Fruit fly (Drosophila melanogaster) whole organism, embryonic: Measurements from ENCODE around the gene CG32032.

Source experiments
- ATbp ChIP-seq: fragments of 200-800 bp; sonication (Bioruptor generic); optimal IDR thresholded peaks from 2 replicates; lab custom pipeline; 2017; ENCODE audit warnings: missing biosample characterization, mild to moderate bottlenecking, missing genetic modification characterization, missing genetic modification reagents
- Atf6 ChIP-seq: fragments of 200-800 bp; sonication (Bioruptor generic); IDR thresholded peaks from 2 replicates; pipeline ENCODE4 v1.3.6; 2022; ENCODE audit warnings: missing biosample characterization, missing genetic modification characterization
- Bgb ChIP-seq: fragments of 200-800 bp; sonication (Bioruptor generic); IDR thresholded peaks from 2 replicates; pipeline ENCODE4 v1.3.6; 2022; ENCODE audit warnings: missing biosample characterization, missing genetic modification characterization; ENCODE audit not compliant: partially characterized antibody
- CG10147 ChIP-seq: fragments of 200-800 bp; sonication (Bioruptor generic); optimal IDR thresholded peaks from 2 replicates; lab custom pipeline; 2019; ENCODE audit warnings: missing biosample characterization, mild to moderate bottlenecking, missing genetic modification characterization, moderate library complexity
- CG10321 ChIP-seq: fragments of 200-800 bp; sonication (Bioruptor generic); IDR thresholded peaks from 2 replicates; pipeline ENCODE4 v1.3.6; 2022; ENCODE audit warnings: missing biosample characterization, missing genetic modification characterization
- CG10654 ChIP-seq: fragments of 200-800 bp; sonication (Bioruptor generic); optimal IDR thresholded peaks from 2 replicates; lab custom pipeline; 2016; ENCODE audit warnings: missing biosample characterization, missing genetic modification characterization
- CG11504 ChIP-seq: fragments of 200-800 bp; sonication (Bioruptor generic); optimal IDR thresholded peaks from 3 replicates; lab custom pipeline; 2019; ENCODE audit warnings: missing biosample characterization, mild to moderate bottlenecking, missing genetic modification characterization, moderate library complexity
- CG16813 ChIP-seq: fragments of 200-800 bp; sonication (Bioruptor generic); IDR thresholded peaks from 3 replicates; pipeline ENCODE4 v1.3.6; 2022; ENCODE audit warnings: missing biosample characterization, missing genetic modification characterization; ENCODE audit not compliant: partially characterized antibody
- CG18599 ChIP-seq: fragments of 200-800 bp; sonication (Bioruptor generic); optimal IDR thresholded peaks from 3 replicates; lab custom pipeline; 2017; ENCODE audit warnings: missing biosample characterization, missing genetic modification characterization, mild to moderate bottlenecking, moderate library complexity, missing genetic modification reagents
- CG2875 ChIP-seq: fragments of 200-800 bp; sonication (Bioruptor generic); optimal IDR thresholded peaks from 2 replicates; lab custom pipeline; 2017; ENCODE audit warnings: missing biosample characterization, mild to moderate bottlenecking, missing genetic modification characterization, missing genetic modification reagents
- CG4617 ChIP-seq: fragments of 200-800 bp; sonication (Bioruptor generic); optimal IDR thresholded peaks from 3 replicates; lab custom pipeline; 2016; ENCODE audit warnings: missing biosample characterization, missing genetic modification characterization, borderline replicate concordance
- CG6175 ChIP-seq: fragments of 200-800 bp; sonication (Bioruptor generic); IDR thresholded peaks from 3 replicates; pipeline ENCODE4 v1.3.6; 2022; ENCODE audit warnings: missing biosample characterization, missing genetic modification characterization
- CG9215 ChIP-seq: fragments of 200-800 bp; sonication (Bioruptor generic); IDR thresholded peaks from 2 replicates; pipeline ENCODE4 v1.3.6; 2022; ENCODE audit warnings: missing biosample characterization, missing genetic modification characterization
- CG9932 ChIP-seq: fragments of 200-800 bp; sonication (Bioruptor generic); IDR thresholded peaks from 2 replicates; pipeline ENCODE4 v1.3.6; 2022; ENCODE audit warnings: missing biosample characterization, missing genetic modification characterization
- D ChIP-seq, 2 experiments: fragments of 200-800 bp in 1 of 2; fragments of >200 bp in 1 of 2; sonication (Bioruptor generic) in 1 of 2; optimal IDR thresholded peaks; 2 replicates in 1 of 2; 3 replicates in 1 of 2; lab custom pipeline; 2017; ENCODE audit warnings: mild to moderate bottlenecking in 1 of 2, missing biosample characterization in 1 of 2, missing genetic modification characterization in 1 of 2, missing genetic modification reagents in 1 of 2
- E2f1 ChIP-seq: fragments of 200-800 bp; sonication (Bioruptor generic); IDR thresholded peaks from 2 replicates; pipeline ENCODE4 v1.3.6; 2022; ENCODE audit warnings: missing biosample characterization, missing genetic modification characterization
- Ets65A ChIP-seq: fragments of 200-800 bp; sonication (Bioruptor generic); peaks from one replicate; lab custom pipeline; 2016; ENCODE audit warnings: missing biosample characterization, missing genetic modification characterization
- GATAe ChIP-seq: fragments of 200-800 bp; sonication (Bioruptor generic); conservative IDR thresholded peaks from 2 replicates; pipeline ENCODE4 v1.3.6; 2022; ENCODE audit warnings: missing biosample characterization, missing genetic modification characterization
- Max ChIP-seq: fragments of 200-800 bp; sonication (Bioruptor generic); optimal IDR thresholded peaks from 2 replicates; lab custom pipeline; 2016; ENCODE audit warnings: missing biosample characterization, mild to moderate bottlenecking, missing genetic modification characterization
- Mrtf ChIP-seq: fragments of 200-800 bp; sonication (Bioruptor generic); IDR thresholded peaks from 3 replicates; pipeline ENCODE4 v1.3.6; 2022; ENCODE audit warnings: missing biosample characterization, missing genetic modification characterization
- Rfx ChIP-seq: fragments of 200-800 bp; sonication (Bioruptor generic); IDR thresholded peaks from 2 replicates; pipeline ENCODE4 v1.3.6; 2022; ENCODE audit warnings: missing biosample characterization, missing genetic modification characterization
- Rx ChIP-seq: fragments of 200-800 bp; sonication (Bioruptor generic); IDR thresholded peaks from 2 replicates; pipeline ENCODE4 v1.3.6; 2022; ENCODE audit warnings: missing biosample characterization, missing genetic modification characterization
- Stat92E ChIP-seq, 3 experiments: fragments of >200 bp in 2 of 3; fragments of 200-800 bp in 1 of 3; sonication (Bioruptor generic) in 1 of 3; optimal IDR thresholded peaks; 2 replicates each; lab custom pipeline; 2017 to 2019; ENCODE audit warnings: missing biosample characterization in 3 of 3, missing genetic modification characterization in 3 of 3, mild to moderate bottlenecking in 1 of 3, moderate library complexity in 1 of 3
- Xrp1 ChIP-seq: fragments of 200-800 bp; sonication (Bioruptor generic); IDR thresholded peaks from 2 replicates; pipeline ENCODE4 v1.3.6; 2022; ENCODE audit warnings: missing biosample characterization, missing genetic modification characterization
- ap ChIP-seq: fragments of 200-800 bp; sonication (Bioruptor generic); IDR thresholded peaks from 2 replicates; pipeline ENCODE4 v1.3.6; 2022; ENCODE audit warnings: missing biosample characterization, missing genetic modification characterization
- ara ChIP-seq: fragments of 200-800 bp; sonication (Bioruptor generic); IDR thresholded peaks from 2 replicates; pipeline ENCODE4 v1.3.6; 2022; ENCODE audit warnings: missing biosample characterization, missing genetic modification characterization
- bigmax ChIP-seq: fragments of 200-800 bp; sonication (Bioruptor generic); optimal IDR thresholded peaks from 2 replicates; lab custom pipeline; 2018; ENCODE audit warnings: missing biosample characterization, mild to moderate bottlenecking, missing genetic modification characterization
- br ChIP-seq: fragments of >200 bp; optimal IDR thresholded peaks from 2 replicates; lab custom pipeline; 2017
- dysf ChIP-seq: fragments of 200-800 bp; sonication (Bioruptor generic); IDR thresholded peaks from 3 replicates; pipeline ENCODE4 v1.3.6; 2022; ENCODE audit warnings: missing biosample characterization, missing genetic modification characterization
- jumu ChIP-seq: fragments of 200-800 bp; sonication (Bioruptor generic); optimal IDR thresholded peaks from 3 replicates; lab custom pipeline; 2016; ENCODE audit warnings: missing biosample characterization, missing genetic modification characterization
- kni ChIP-seq: fragments of 200-800 bp; sonication (Bioruptor generic); optimal IDR thresholded peaks from 3 replicates; lab custom pipeline; 2017; ENCODE audit warnings: mild to moderate bottlenecking, missing biosample characterization, missing genetic modification reagents, missing genetic modification characterization
- nerfin-2 ChIP-seq: fragments of 200-800 bp; sonication (Bioruptor generic); IDR thresholded peaks from 2 replicates; pipeline ENCODE4 v1.3.6; 2022; ENCODE audit warnings: missing biosample characterization, missing genetic modification characterization; ENCODE audit not compliant: partially characterized antibody
- sens-2 ChIP-seq: fragments of 200-800 bp; sonication (Bioruptor generic); IDR thresholded peaks from 2 replicates; pipeline ENCODE4 v1.3.6; 2022; ENCODE audit warnings: missing biosample characterization, missing genetic modification characterization
- seq ChIP-seq: fragments of 200-800 bp; sonication (Bioruptor generic); IDR thresholded peaks from 2 replicates; pipeline ENCODE4 v1.3.6; 2022; ENCODE audit warnings: missing biosample characterization, missing genetic modification characterization
- tio ChIP-seq: fragments of 200-800 bp; sonication (Bioruptor generic); optimal IDR thresholded peaks from 2 replicates; lab custom pipeline; 2017; ENCODE audit warnings: missing biosample characterization, missing genetic modification characterization, inconsistent platforms
- twi ChIP-seq: fragments of 200-800 bp; optimal IDR thresholded peaks from 2 replicates; lab custom pipeline; 2019; ENCODE audit warnings: missing biosample characterization, mild to moderate bottlenecking, missing genetic modification characterization, moderate library complexity
- unpg ChIP-seq: fragments of 200-800 bp; sonication (Bioruptor generic); optimal IDR thresholded peaks from 3 replicates; lab custom pipeline; 2018; ENCODE audit warnings: missing biosample characterization, mild to moderate bottlenecking, missing genetic modification characterization, moderate library complexity
- vfl ChIP-seq: fragments of 200-800 bp; sonication (Bioruptor generic); optimal IDR thresholded peaks from 2 replicates; lab custom pipeline; 2016; ENCODE audit warnings: missing biosample characterization, missing genetic modification characterization
- zen ChIP-seq: fragments of 200-800 bp; sonication (Bioruptor generic); optimal IDR thresholded peaks from 3 replicates; lab custom pipeline; 2018; ENCODE audit warnings: missing biosample characterization, mild to moderate bottlenecking, missing genetic modification characterization, moderate library complexity

CG32032 gene

dm6 chr3L:9092356-9093103 lies at the start of gene CG32032 (continued):
- TF ChIP-seq CG10321 (GFP tag; lab: Robert Waterston, UW), result no peak
- TF ChIP-seq CG10654 (GFP tag; lab: Kevin White, UChicago), result no peak
- no peak for TF ChIP-seq tio (GFP tag; lab: Kevin White, UChicago)
- TF ChIP-seq CG11504 (tag; lab: Kevin White, UChicago), result no peak
- TF ChIP-seq vfl (GFP tag; lab: Kevin White, UChicago), result no peak
- TF ChIP-seq Atf6 (GFP tag; lab: Robert Waterston, UW), result no peak
- TF ChIP-seq dysf (GFP tag; lab: Robert Waterston, UW), result 0 out of 3 replicates have a peak, but pooled peaks have one; percentile 47
- 0 out of 3 replicates have a peak, but pooled peaks have one; percentile 29 for TF ChIP-seq CG6175 (GFP tag; lab: Robert Waterston, UW)
- 0 out of 2 replicates have a peak, but pooled peaks have one; percentile 35 for TF ChIP-seq E2f1
- peak; percentile 32 for TF ChIP-seq Ets65A (GFP tag; lab: Kevin White, UChicago)
- no peak for TF ChIP-seq Stat92E (GFP tag; optimal IDR thresholded peaks at IDR 0.05; lab: Kevin White, UChicago)
- TF ChIP-seq CG2875 (GFP tag; lab: Kevin White, UChicago), result no peak
- no peak for TF ChIP-seq ATbp (GFP tag; lab: Kevin White, UChicago)
- TF ChIP-seq CG18599 (GFP tag; lab: Kevin White, UChicago), result peak; percentile 59
- TF ChIP-seq sens-2 (GFP tag; lab: Robert Waterston, UW), result no peak
- 0 out of 2 replicates have a peak, but pooled peaks have one; percentile 19 for TF ChIP-seq Xrp1 (GFP tag; lab: Robert Waterston, UW)
- no peak for TF ChIP-seq Bgb (GFP tag; lab: Robert Waterston, UW)
- no peak for TF ChIP-seq GATAe

- TF ChIP-seq br (lab: Kevin White, UChicago), result no peak
- no peak for TF ChIP-seq sens-2 (GFP tag; lab: Robert Waterston, UW)
- no peak for TF ChIP-seq CG4617 (GFP tag; lab: Kevin White, UChicago)
- no peak for TF ChIP-seq CG10147
- TF ChIP-seq Rx, result no peak
- TF ChIP-seq CG16813 (GFP tag; lab: Robert Waterston, UW), result no peak
- no peak for TF ChIP-seq Max (GFP tag; lab: Kevin White, UChicago)
- TF ChIP-seq bigmax (GFP tag; lab: Kevin White, UChicago), result no peak
- TF ChIP-seq seq (GFP tag; lab: Robert Waterston, UW), result no peak
- no peak for TF ChIP-seq kni (GFP tag; lab: Kevin White, UChicago)
- peak; percentile 80 for TF ChIP-seq D (optimal IDR thresholded peaks at IDR 0.05; lab: Kevin White, UChicago)
- TF ChIP-seq D (GFP tag; optimal IDR thresholded peaks at IDR 0.05; lab: Kevin White, UChicago), result no peak
- TF ChIP-seq Ets65A (GFP tag; lab: Kevin White, UChicago), result no peak
- no peak for TF ChIP-seq unpg (GFP tag; lab: Kevin White, UChicago)
- no peak for TF ChIP-seq CG9215 (GFP tag; lab: Robert Waterston, UW)
- no peak for TF ChIP-seq Rfx (GFP tag; lab: Robert Waterston, UW)
- TF ChIP-seq twi (tag; lab: Kevin White, UChicago), result peak; percentile 77
- TF ChIP-seq CG9932 (GFP tag; lab: Robert Waterston, UW), result no peak
- TF ChIP-seq Mrtf (GFP tag; lab: Robert Waterston, UW), result no peak
- no peak for TF ChIP-seq nerfin-2 (GFP tag; lab: Robert Waterston, UW)
- TF ChIP-seq zen (tag; lab: Kevin White, UChicago), result peak; percentile 76
- TF ChIP-seq jumu (GFP tag; lab: Kevin White, UChicago), result no peak
- no peak for TF ChIP-seq ara (GFP tag; lab: Robert Waterston, UW)
- TF ChIP-seq ap (GFP tag; lab: Robert Waterston, UW), result no peak
Measured at dm6 chr3L:9043648-9044047, 49.2 kb upstream of the CG32032 start.
